Worm (Caenorhabditis elegans) whole organism, young adult: ENCODE measurements around the gene nspe-3.

Experiments
- F23B12.7 ChIP-seq: sonication (generic microtip); optimal IDR thresholded peaks from 2 replicates; lab custom pipeline; 2017; ENCODE audit warnings: missing genetic modification characterization, mild to moderate bottlenecking, missing compliant biosample characterization, antibody characterized with exemption, moderate library complexity; ENCODE audit not compliant: insufficient read depth
- F33H1.4 ChIP-seq: fragments of 200-800 bp; sonication (Bioruptor generic); IDR thresholded peaks from 2 replicates; pipeline ENCODE4 v1.3.6; 2022; ENCODE audit warnings: missing genetic modification reagents, missing genetic modification characterization, missing compliant biosample characterization
- K11D2.4 ChIP-seq: fragments of 200-800 bp; sonication (Bioruptor generic); IDR thresholded peaks from 2 replicates; pipeline ENCODE4 v1.3.6; 2022; ENCODE audit warnings: missing genetic modification reagents, missing genetic modification characterization, missing compliant biosample characterization
- Y79H2A.3 ChIP-seq: fragments of 200-800 bp; sonication (Bioruptor generic); conservative IDR thresholded peaks from 2 replicates; pipeline ENCODE4 v1.3.6; 2022; ENCODE audit warnings: missing genetic modification reagents, missing genetic modification characterization, missing compliant biosample characterization
- ZK185.1 ChIP-seq: sonication (generic microtip); optimal IDR thresholded peaks from 2 replicates; lab custom pipeline; 2016; ENCODE audit warnings: mild to moderate bottlenecking, missing genetic modification characterization, missing compliant biosample characterization; ENCODE audit not compliant: poor library complexity, severe bottlenecking
- cebp-1 ChIP-seq, 2 experiments: fragments of 200-800 bp in 1 of 2; sonication (Bioruptor generic) in 1 of 2; sonication (generic microtip) in 1 of 2; IDR thresholded peaks in 1 of 2; optimal IDR thresholded peaks in 1 of 2; 2 replicates each; pipeline versions ENCODE4 v1.3.6 to Lab custom; 2017 to 2022; ENCODE audit warnings: missing compliant biosample characterization in 2 of 2, missing genetic modification characterization in 2 of 2, mild to moderate bottlenecking in 1 of 2, missing genetic modification reagents in 1 of 2, moderate library complexity in 1 of 2
- dpff-1 ChIP-seq: sonication (generic microtip); optimal IDR thresholded peaks from 2 replicates; lab custom pipeline; 2017; ENCODE audit warnings: mild to moderate bottlenecking, missing genetic modification characterization, missing compliant biosample characterization
- dpl-1 ChIP-seq: fragments of 150-350 bp; optimal IDR thresholded peaks from 2 replicates; lab custom pipeline; 2014; ENCODE audit warnings: missing biosample characterization, missing genetic modification reagents, missing genetic modification characterization
- mes-4 ChIP-seq: sonication (generic microtip); optimal IDR thresholded peaks from 2 replicates; lab custom pipeline; 2016; ENCODE audit warnings: missing genotype, missing genetic modification characterization, missing compliant biosample characterization
- pha-4 ChIP-seq: fragments of 150-350 bp; sonication (generic microtip); optimal IDR thresholded peaks from 2 replicates; lab custom pipeline; 2014; ENCODE audit warnings: missing biosample characterization, missing genetic modification reagents, missing genetic modification characterization
- ztf-6 ChIP-seq: fragments of 200-800 bp; sonication (Bioruptor generic); IDR thresholded peaks from 2 replicates; pipeline ENCODE4 v1.3.6; 2022; ENCODE audit warnings: missing genetic modification reagents, missing genetic modification characterization, missing compliant biosample characterization

ce11 chrII:12640370-12640769 is 22.7 kb downstream of the nspe-3 start, which contains the start of gene nhr-235:
- TF ChIP-seq dpl-1 (GFP tag; lab: Kevin White, UChicago) (no peak), F23B12.7 (tag; lab: Kevin White, UChicago) (no peak), mes-4 (tag; lab: Kevin White, UChicago) (no peak), dpff-1 (tag; lab: Kevin White, UChicago) (no peak), pha-4 (tag; lab: Kevin White, UChicago) (no peak), Y79H2A.3 (no peak), cebp-1 (GFP tag; IDR thresholded peaks at IDR 0.05; lab: Robert Waterston, UW) (no peak), cebp-1 (tag; optimal IDR thresholded peaks at IDR 0.05; lab: Kevin White, UChicago) (no peak), K11D2.4 (no peak), ZK185.1 (no peak), F33H1.4 (GFP tag; lab: Robert Waterston, UW) (no peak), ztf-6 (GFP tag; lab: Robert Waterston, UW) (no peak)
